Worm (Caenorhabditis elegans) whole organism, L4 larva: ENCODE results near the gene B0524.6.

Experiments
- D1046.2 ChIP-seq: fragments of 200-800 bp; sonication (Bioruptor generic); IDR thresholded peaks from 2 replicates; pipeline ENCODE4 v1.3.6; 2022; ENCODE audit warnings: missing genetic modification characterization, missing compliant biosample characterization
- F26F4.8 ChIP-seq: fragments of 200-800 bp; sonication (Bioruptor generic); conservative IDR thresholded peaks from 2 replicates; pipeline ENCODE4 v1.3.6; 2022; ENCODE audit warnings: missing genetic modification characterization, missing compliant biosample characterization
- F49E8.2 ChIP-seq: sonication (generic microtip); optimal IDR thresholded peaks from 2 replicates; lab custom pipeline; 2016; ENCODE audit warnings: missing compliant biosample characterization, mild to moderate bottlenecking, missing genetic modification characterization, borderline replicate concordance
- R02D3.7 ChIP-seq: fragments of 150-350 bp; sonication (generic microtip); optimal IDR thresholded peaks from 3 replicates; lab custom pipeline; 2014; ENCODE audit warnings: missing biosample characterization, missing genetic modification characterization
- T20F7.1 ChIP-seq: fragments of 200-800 bp; sonication (Bioruptor generic); optimal IDR thresholded peaks from 2 replicates; lab custom pipeline; 2018; ENCODE audit warnings: mild to moderate bottlenecking, missing genetic modification characterization, missing compliant biosample characterization
- Y48G9A.11 ChIP-seq: fragments of 200-800 bp; sonication (Bioruptor generic); IDR thresholded peaks from 2 replicates; pipeline ENCODE4 v1.3.6; 2022; ENCODE audit warnings: missing genetic modification reagents, missing genetic modification characterization, missing compliant biosample characterization
- Y5F2A.4 ChIP-seq: fragments of 200-800 bp; sonication (Bioruptor generic); optimal IDR thresholded peaks from 2 replicates; lab custom pipeline; 2018; ENCODE audit warnings: mild to moderate bottlenecking, missing genetic modification characterization, missing compliant biosample characterization
- Y75B8A.6 ChIP-seq: fragments of 200-800 bp; sonication (Bioruptor generic); IDR thresholded peaks from 2 replicates; pipeline ENCODE4 v1.3.6; 2022; ENCODE audit warnings: missing genetic modification reagents, missing genetic modification characterization, missing compliant biosample characterization
- aha-1 ChIP-seq: fragments of 150-350 bp; peaks from one replicate; lab custom pipeline; 2014; ENCODE audit warnings: missing biosample characterization, missing genetic modification characterization
- aly-2 ChIP-seq: sonication (generic microtip); optimal IDR thresholded peaks from 2 replicates; lab custom pipeline; 2018; ENCODE audit warnings: missing biosample characterization, missing genetic modification characterization
- ceh-20 ChIP-seq: fragments of 200-800 bp; sonication (Bioruptor generic); IDR thresholded peaks from 2 replicates; pipeline ENCODE4 v1.3.6; 2022; ENCODE audit warnings: missing genetic modification reagents, missing genetic modification characterization, missing compliant biosample characterization
- ceh-28 ChIP-seq: fragments of 150-350 bp; optimal IDR thresholded peaks from 2 replicates; lab custom pipeline; 2014; ENCODE audit warnings: missing biosample characterization, missing genetic modification reagents, missing genetic modification characterization
- ceh-82 ChIP-seq: sonication (generic microtip); optimal IDR thresholded peaks from 2 replicates; lab custom pipeline; 2017; ENCODE audit warnings: missing biosample characterization, missing genetic modification characterization
- ces-1 ChIP-seq: fragments of 150-350 bp; sonication (generic microtip); optimal IDR thresholded peaks from 4 replicates; lab custom pipeline; 2014; ENCODE audit warnings: missing biosample characterization, missing genetic modification reagents, missing genetic modification characterization
- cey-2 ChIP-seq: sonication (generic microtip); optimal IDR thresholded peaks from 3 replicates; lab custom pipeline; 2017; ENCODE audit warnings: missing genetic modification characterization, mild to moderate bottlenecking, missing compliant biosample characterization, antibody characterized with exemption, borderline replicate concordance; ENCODE audit not compliant: insufficient read depth
- ctbp-1 ChIP-seq: fragments of 200-800 bp; sonication (Bioruptor generic); IDR thresholded peaks from 2 replicates; pipeline ENCODE4 v1.3.6; 2022; ENCODE audit warnings: missing genetic modification reagents, missing genetic modification characterization, missing compliant biosample characterization
- daf-12 ChIP-seq: fragments of 150-350 bp; optimal IDR thresholded peaks from 2 replicates; lab custom pipeline; 2014; ENCODE audit warnings: missing biosample characterization, missing genetic modification reagents, missing genetic modification characterization
- dmd-8 ChIP-seq: fragments of 200-800 bp; sonication (Bioruptor generic); IDR thresholded peaks from 2 replicates; pipeline ENCODE4 v1.3.6; 2022; ENCODE audit warnings: missing genetic modification characterization, missing compliant biosample characterization
- egl-27 ChIP-seq: sonication (generic microtip); optimal IDR thresholded peaks from 3 replicates; lab custom pipeline; 2017; ENCODE audit warnings: missing biosample characterization, missing genetic modification reagents, missing genetic modification characterization
- lin-13 ChIP-seq: fragments of 150-350 bp; optimal IDR thresholded peaks from 2 replicates; lab custom pipeline; 2014; ENCODE audit warnings: missing biosample characterization, missing genetic modification reagents, missing genetic modification characterization
- lin-29 ChIP-seq: fragments of 200-800 bp; sonication (Bioruptor generic); IDR thresholded peaks from 2 replicates; pipeline ENCODE4 v1.3.6; 2022; ENCODE audit warnings: missing genetic modification reagents, missing genetic modification characterization, missing compliant biosample characterization
- lsy-2 ChIP-seq, 2 experiments: fragments of 150-350 bp in 1 of 2; sonication (generic microtip) in 1 of 2; optimal IDR thresholded peaks; 2 replicates each; lab custom pipeline; 2014 to 2017; ENCODE audit warnings: missing biosample characterization in 2 of 2, missing genetic modification characterization in 2 of 2
- madf-9 ChIP-seq: fragments of 200-800 bp; sonication (Bioruptor generic); conservative IDR thresholded peaks from 2 replicates; pipeline ENCODE4 v1.3.6; 2022; ENCODE audit warnings: missing genetic modification reagents, missing genetic modification characterization, missing compliant biosample characterization
- mep-1 ChIP-seq: fragments of 150-350 bp; sonication (generic microtip); optimal IDR thresholded peaks from 3 replicates; lab custom pipeline; 2014; ENCODE audit warnings: missing biosample characterization, missing genetic modification characterization
- mxl-2 ChIP-seq: fragments of 200-800 bp; sonication (Bioruptor generic); conservative IDR thresholded peaks from 2 replicates; pipeline ENCODE4 v1.3.6; 2022; ENCODE audit warnings: missing genetic modification reagents, missing genetic modification characterization, missing compliant biosample characterization
- nhr-11 ChIP-seq: fragments of 150-350 bp; optimal IDR thresholded peaks from 2 replicates; lab custom pipeline; 2014; ENCODE audit warnings: missing biosample characterization, missing genetic modification characterization
- nhr-28 ChIP-seq: fragments of 150-350 bp; optimal IDR thresholded peaks from 2 replicates; lab custom pipeline; 2014; ENCODE audit warnings: missing biosample characterization, missing genetic modification characterization
- nhr-41 ChIP-seq: fragments of 200-800 bp; sonication (Bioruptor generic); IDR thresholded peaks from 2 replicates; pipeline ENCODE4 v1.3.6; 2022; ENCODE audit warnings: missing genetic modification reagents, missing genetic modification characterization, missing compliant biosample characterization
- snpc-1.2 ChIP-seq: fragments of 200-800 bp; sonication (Bioruptor generic); IDR thresholded peaks from 2 replicates; pipeline ENCODE4 v1.3.6; 2022; ENCODE audit warnings: missing genetic modification reagents, missing genetic modification characterization, missing compliant biosample characterization
- spr-1 ChIP-seq: sonication (generic microtip); optimal IDR thresholded peaks from 2 replicates; lab custom pipeline; 2016; ENCODE audit warnings: mild to moderate bottlenecking, missing genetic modification characterization, missing compliant biosample characterization
- spr-3 ChIP-seq: fragments of 200-800 bp; sonication (Bioruptor generic); optimal IDR thresholded peaks from 2 replicates; lab custom pipeline; 2018; ENCODE audit warnings: mild to moderate bottlenecking, missing genetic modification characterization, missing compliant biosample characterization
- unc-62 ChIP-seq, 3 experiments: fragments of 150-350 bp in 1 of 3; sonication (generic microtip); optimal IDR thresholded peaks in 2 of 3; peaks in 1 of 3; 1 replicate in 1 of 3; 2 replicates in 2 of 3; lab custom pipeline; 2014 to 2017; ENCODE audit warnings: missing biosample characterization in 3 of 3, missing genetic modification characterization in 3 of 3, missing genetic modification reagents in 3 of 3, missing genotype in 1 of 3
- vab-7 ChIP-seq: fragments of 200-800 bp; sonication (Bioruptor generic); IDR thresholded peaks from 2 replicates; pipeline ENCODE4 v1.3.6; 2022; ENCODE audit warnings: missing genetic modification reagents, missing genetic modification characterization, missing compliant biosample characterization
- zfp-2 ChIP-seq: sonication (generic microtip); optimal IDR thresholded peaks from 2 replicates; lab custom pipeline; 2016; ENCODE audit warnings: mild to moderate bottlenecking, missing genetic modification characterization, missing compliant biosample characterization
- ztf-11 ChIP-seq: fragments of 150-350 bp; optimal IDR thresholded peaks from 2 replicates; lab custom pipeline; 2014; ENCODE audit warnings: missing biosample characterization, missing genetic modification characterization

B0524.6 gene

DNA sequence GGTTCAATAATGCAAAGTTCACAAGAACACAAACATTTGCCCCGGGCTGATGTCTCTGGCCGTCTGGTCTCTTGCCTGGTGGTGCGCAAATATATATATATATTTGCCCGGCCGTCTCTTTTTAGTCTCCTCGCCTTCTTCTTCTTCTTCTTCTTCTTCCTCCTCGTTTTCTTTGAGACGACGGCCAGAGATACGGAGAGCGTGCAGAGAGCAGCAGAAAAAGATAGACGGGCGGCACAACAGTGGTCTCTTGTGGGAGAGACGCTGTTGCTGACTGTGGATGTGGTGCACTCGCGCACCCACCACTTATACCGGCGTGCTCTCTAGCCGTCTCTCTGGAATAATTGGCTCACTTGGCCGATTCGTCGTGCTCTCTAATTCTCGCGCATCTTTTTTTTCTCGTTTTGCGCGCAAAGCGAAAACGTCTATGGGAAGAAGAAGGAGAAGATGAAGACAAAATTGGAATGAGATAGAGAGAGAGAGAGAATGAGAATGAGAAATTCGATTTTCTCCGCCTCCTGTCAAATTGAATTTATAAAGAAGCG lies 15.8 kb upstream of the B0524.6 start (continued):
- TF ChIP-seq unc-62 (GFP tag; optimal IDR thresholded peaks at IDR 0.05 in 1 of 2; lab: Kevin White, UChicago) (peak in 1 of 2 experiments; percentile 100), unc-62 (tag; optimal IDR thresholded peaks at IDR 0.05; lab: Kevin White, UChicago) (no peak), daf-12 (tag; lab: Kevin White, UChicago) (no peak), Y5F2A.4 (GFP tag; lab: Kevin White, UChicago) (no peak), zfp-2 (tag; lab: Kevin White, UChicago) (peak; percentile 71), spr-3 (GFP tag; lab: Kevin White, UChicago) (peak; percentile 63), snpc-1.2 (GFP tag; lab: Robert Waterston, UW) (no peak), cey-2 (no peak), egl-27 (tag; lab: Kevin White, UChicago) (peak; percentile 70), madf-9 (GFP tag; lab: Robert Waterston, UW) (peak; percentile 62), Y75B8A.6 (GFP tag; lab: Robert Waterston, UW) (no peak), T20F7.1 (GFP tag; lab: Kevin White, UChicago) (peak; percentile 56), Y48G9A.11 (GFP tag; lab: Robert Waterston, UW) (no peak)

- TF ChIP-seq mep-1 (tag; lab: Kevin White, UChicago) (no peak), aha-1 (tag; lab: Kevin White, UChicago) (peak; percentile 93)
These were observed 13.0 kb upstream of the B0524.6 start for ce11 chrIII:1918311-1918932.

DNA sequence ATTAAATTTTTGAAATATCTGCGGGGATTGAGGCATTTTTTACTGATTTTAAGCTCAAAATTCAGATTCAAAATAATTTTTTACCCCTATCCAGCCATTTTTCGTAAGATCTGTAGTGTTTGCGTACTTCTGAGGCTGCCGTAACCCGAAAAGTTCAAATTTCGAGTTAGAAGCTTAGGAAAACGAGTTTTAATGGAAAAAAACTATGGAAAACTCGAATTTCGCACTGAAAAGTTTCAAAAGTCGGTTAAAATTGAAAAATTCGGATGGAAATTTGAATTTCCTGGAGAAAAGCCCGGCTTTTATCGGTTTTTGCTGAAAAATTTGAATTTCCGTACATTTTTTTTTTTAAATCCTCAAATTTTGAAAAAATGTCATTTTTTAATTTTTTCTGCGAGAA lies 1.5 kb downstream of the B0524.6 start:
- TF ChIP-seq cey-2 (no peak), aha-1 (tag; lab: Kevin White, UChicago) (peak; percentile 91)

- TF ChIP-seq aha-1 (tag; lab: Kevin White, UChicago) (peak; percentile 63), lsy-2 (tag; optimal IDR thresholded peaks at IDR 0.05; lab: Kevin White, UChicago) (peak in 1 of 2 experiments; percentile 44), lin-13 (GFP tag; lab: Kevin White, UChicago) (peak; percentile 1)
These were observed 5.0 kb downstream of the B0524.6 start for ce11 chrIII:1900406-1900805.

ce11 chrIII:1893851-1894250 lies 11.6 kb downstream of the B0524.6 start, which contains the start of the genes B0524.5 and B0524.2:
Gene B0524.5 (minus strand): TSS chrIII:1893890.
Gene B0524.2 (plus strand): TSS chrIII:1894057.
- TF ChIP-seq ceh-28 (tag; lab: Kevin White, UChicago) (peak; percentile 91), R02D3.7 (tag; lab: Kevin White, UChicago) (no peak)

DNA sequence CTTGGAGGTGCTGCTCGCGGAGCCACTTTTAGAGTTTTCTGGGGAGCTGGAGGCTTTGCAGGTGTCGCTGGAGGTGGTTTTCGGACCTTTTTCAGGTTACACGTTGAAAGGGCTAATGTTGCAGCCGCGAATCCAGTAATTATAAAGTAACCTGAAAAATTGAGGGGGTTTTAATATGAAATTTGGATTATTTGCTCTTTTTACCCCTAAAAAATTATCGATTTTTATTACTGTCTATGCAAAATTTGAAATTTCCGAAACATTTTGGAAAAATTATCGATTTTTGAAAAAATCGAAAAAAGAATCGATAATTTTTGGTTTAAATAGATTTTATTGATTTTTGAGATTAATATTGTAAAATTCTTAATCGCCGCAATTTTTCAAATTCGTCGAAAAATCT lies 12.0 kb downstream of the B0524.6 start:
- TF ChIP-seq aha-1 (tag; lab: Kevin White, UChicago): peak; percentile 88
- no peak for TF ChIP-seq ctbp-1 (GFP tag; lab: Robert Waterston, UW)

DNA sequence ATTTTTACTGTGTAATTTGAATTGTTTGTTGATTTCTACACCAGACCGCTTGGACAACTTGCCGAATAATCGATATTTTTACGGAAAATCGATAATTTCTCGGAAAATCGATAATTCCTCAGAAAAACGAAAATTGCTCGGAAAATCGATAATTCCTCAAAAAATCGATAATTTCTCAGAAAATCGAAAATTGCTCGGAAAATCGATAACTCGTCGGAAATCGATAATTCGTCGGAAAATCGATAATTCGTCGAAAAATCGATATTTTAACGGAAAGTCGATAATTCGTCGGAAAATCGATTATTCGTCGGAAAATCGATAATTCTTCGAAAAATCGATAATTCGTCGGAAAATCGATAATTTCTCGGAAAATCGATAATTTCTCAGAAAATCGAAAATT lies 13.3 kb downstream of the B0524.6 start:
- peak; percentile 92 for TF ChIP-seq ceh-28 (tag; lab: Kevin White, UChicago)

DNA sequence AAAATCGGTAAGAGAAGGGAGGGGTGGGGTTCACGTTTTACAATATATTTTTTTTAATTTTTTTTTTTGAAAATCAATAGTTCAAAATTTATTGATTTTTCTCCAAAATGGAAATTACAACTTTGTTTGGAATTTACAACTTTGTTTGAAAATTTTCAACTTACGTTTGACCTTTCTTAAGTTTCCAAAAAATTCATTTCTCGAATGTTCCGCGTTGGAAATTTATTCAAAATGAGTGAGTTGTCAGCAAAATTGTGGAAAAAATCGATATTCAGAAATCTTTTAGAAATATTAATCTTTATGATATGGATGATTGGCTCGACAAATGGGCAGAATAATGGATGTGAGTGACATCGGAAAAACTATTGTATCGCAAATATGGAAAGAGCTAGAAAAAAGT lies 18.1 kb downstream of the B0524.6 start, which contains the start of gene B0524.3:
TSS of gene B0524.3 (plus strand) at position 301 of the 400 bp plus-strand sequence.
- TF ChIP-seq Y5F2A.4 (GFP tag; lab: Kevin White, UChicago): no peak
- no peak for TF ChIP-seq ctbp-1 (GFP tag; lab: Robert Waterston, UW)
- TF ChIP-seq spr-1 (tag; lab: Kevin White, UChicago): no peak
- TF ChIP-seq mxl-2 (GFP tag; lab: Robert Waterston, UW): no peak
- TF ChIP-seq F49E8.2: no peak
- TF ChIP-seq ceh-82 (tag; lab: Kevin White, UChicago): no peak
- TF ChIP-seq aly-2 (tag; lab: Kevin White, UChicago): no peak
- no peak for TF ChIP-seq F26F4.8 (GFP tag; lab: Robert Waterston, UW)
- no peak for TF ChIP-seq ceh-20
- no peak for TF ChIP-seq nhr-11 (tag; lab: Kevin White, UChicago)
- TF ChIP-seq dmd-8 (GFP tag; lab: Robert Waterston, UW): no peak
- TF ChIP-seq nhr-41 (GFP tag; lab: Robert Waterston, UW): no peak
- no peak for TF ChIP-seq vab-7 (GFP tag; lab: Robert Waterston, UW)
- TF ChIP-seq nhr-28: no peak
- TF ChIP-seq egl-27 (tag; lab: Kevin White, UChicago): no peak
- TF ChIP-seq D1046.2 (GFP tag; lab: Robert Waterston, UW): no peak
- no peak for TF ChIP-seq lin-29 (GFP tag; lab: Robert Waterston, UW)
- TF ChIP-seq ztf-11 (tag; lab: Kevin White, UChicago): no peak
- TF ChIP-seq ces-1 (GFP tag; lab: Kevin White, UChicago): no peak
